Worm (Caenorhabditis elegans) whole organism, L1 larva: ENCODE measurements around the gene sqv-7.

Experiments
- fkh-10 ChIP-seq: sonication (generic microtip); optimal IDR thresholded peaks from 2 replicates; lab custom pipeline; 2017; ENCODE audit warnings: missing biosample characterization, missing genetic modification reagents, missing genetic modification characterization
- hlh-17 ChIP-seq: fragments of 200-800 bp; sonication (Bioruptor generic); optimal IDR thresholded peaks from 2 replicates; lab custom pipeline; 2018; ENCODE audit warnings: missing genetic modification characterization, mild to moderate bottlenecking, missing compliant biosample characterization, moderate library complexity, borderline replicate concordance
- nhr-76 ChIP-seq: sonication (generic microtip); optimal IDR thresholded peaks from 2 replicates; lab custom pipeline; 2017; ENCODE audit warnings: missing biosample characterization, missing genetic modification characterization
- pqm-1 ChIP-seq: sonication (generic microtip); optimal IDR thresholded peaks from 3 replicates; lab custom pipeline; 2017; ENCODE audit warnings: missing biosample characterization, missing genetic modification characterization
- sox-4 ChIP-seq: sonication (generic microtip); optimal IDR thresholded peaks from 2 replicates; lab custom pipeline; 2016; ENCODE audit warnings: missing genetic modification characterization, missing compliant biosample characterization

- TF ChIP-seq nhr-76 (tag; lab: Kevin White, UChicago) (no peak), fkh-10 (no peak), pqm-1 (no peak), hlh-17 (GFP tag; lab: Kevin White, UChicago) (no peak), sox-4 (tag; lab: Kevin White, UChicago) (no peak)
Observed at ce11 chrII:6979646-6980045, 32.8 kb downstream of the sqv-7 start, which contains the start of gene C15F1.2.
